Fruit fly (Drosophila melanogaster): ENCODE data around the gene CG5895.
A peak's percentile ranks its signal among the peaks of the same experiment; 100 is the strongest.

Gene CG5895

dm6 chr3L:16016911-16017310 is 18.4 kb upstream of the CG5895 start (continued):
- TF ChIP-seq Nf-YA (GFP tag; IDR thresholded peaks at IDR 0.05): no peak
- peak; percentile 14 for TF ChIP-seq CG15696 (tag; optimal IDR thresholded peaks at IDR 0.05)
- TF ChIP-seq tin (GFP tag; optimal IDR thresholded peaks at IDR 0.05): peak; percentile 3
- TF ChIP-seq corto (GFP tag; optimal IDR thresholded peaks at IDR 0.05): no peak
- no peak for TF ChIP-seq knrl (GFP tag; IDR thresholded peaks at IDR 0.05; ENCODE audit: partially characterized antibody)
- no peak for TF ChIP-seq CG31388 (GFP tag; optimal IDR thresholded peaks at IDR 0.05)
- no peak for TF ChIP-seq PHDP (tag; optimal IDR thresholded peaks at IDR 0.05)
- TF ChIP-seq CG3995 (GFP tag; optimal IDR thresholded peaks at IDR 0.05): no peak
- TF ChIP-seq CG14710 (tag; optimal IDR thresholded peaks at IDR 0.05): peak; percentile 60
- no peak for TF ChIP-seq prd (optimal IDR thresholded peaks at IDR 0.05)
- peak; percentile 29; the same call in 1 of the 3 replicates for TF ChIP-seq prd (GFP tag; IDR thresholded peaks at IDR 0.05)
- no peak for TF ChIP-seq caup (GFP tag; optimal IDR thresholded peaks at IDR 0.05; ENCODE audit: severe bottlenecking)
- TF ChIP-seq kah (GFP tag; optimal IDR thresholded peaks at IDR 0.05): no peak
- no peak for TF ChIP-seq CG12071 (GFP tag; optimal IDR thresholded peaks at IDR 0.05)
- no peak for TF ChIP-seq nau (GFP tag; optimal IDR thresholded peaks at IDR 0.05)
- peak; percentile 36 for TF ChIP-seq Xrp1 (GFP tag; IDR thresholded peaks at IDR 0.05)
- TF ChIP-seq dpn (GFP tag; optimal IDR thresholded peaks at IDR 0.05): no peak
- TF ChIP-seq slbo (GFP tag; IDR thresholded peaks at IDR 0.05): no peak
- no peak for TF ChIP-seq Lim3 (GFP tag; IDR thresholded peaks at IDR 0.05)

DNA sequence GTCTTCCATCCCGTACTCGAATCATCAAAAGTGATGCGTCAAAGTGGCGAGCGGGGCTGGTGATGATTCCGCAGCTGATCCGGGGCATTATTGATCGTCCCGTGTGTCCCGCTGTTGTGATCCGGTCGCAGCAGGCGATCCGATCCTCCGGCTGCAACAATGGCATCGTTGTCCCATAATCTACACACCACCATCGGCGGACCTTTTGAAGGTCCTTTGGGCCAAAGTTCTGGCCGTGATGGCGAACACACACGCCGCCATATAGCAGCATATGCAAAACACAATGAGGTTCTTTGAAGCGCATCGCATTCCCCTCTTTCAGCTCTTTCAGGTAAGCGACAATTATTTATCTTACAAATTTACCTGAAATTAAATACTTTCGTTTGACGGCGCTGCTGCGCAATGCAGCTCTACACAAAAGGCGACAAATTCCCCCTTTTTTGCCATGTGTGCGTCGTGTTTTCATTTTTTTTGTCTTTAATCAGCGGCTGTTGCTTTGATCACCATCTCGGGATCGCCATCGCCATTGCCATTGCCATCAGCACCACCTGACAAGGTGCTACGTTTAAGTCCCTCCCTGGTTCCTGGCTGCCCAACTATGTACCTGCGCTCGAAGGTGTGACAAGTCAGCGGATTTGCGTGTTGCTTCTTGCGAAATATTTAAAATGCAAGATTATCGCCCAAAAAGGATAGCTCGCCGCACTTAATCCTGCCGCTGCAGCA is 17.6 kb upstream of the CG5895 start:
- no peak for TF ChIP-seq Drgx (GFP tag; IDR thresholded peaks at IDR 0.05)
- peak; percentile 3 for TF ChIP-seq Ets65A (GFP tag)
- TF ChIP-seq Dfd (GFP tag; optimal IDR thresholded peaks at IDR 0.05): no peak
- no peak for TF ChIP-seq CG3163 (GFP tag; optimal IDR thresholded peaks at IDR 0.05)
- TF ChIP-seq hth (optimal IDR thresholded peaks at IDR 0.05): no peak
- TF ChIP-seq stwl (tag; optimal IDR thresholded peaks at IDR 0.05): no peak
- TF ChIP-seq gem (tag; optimal IDR thresholded peaks at IDR 0.05): no peak
- peak in 1 of 2 experiments; percentile 85 for TF ChIP-seq tll (GFP tag; optimal IDR thresholded peaks at IDR 0.05)
- TF ChIP-seq CG14860 (GFP tag; IDR thresholded peaks at IDR 0.05; ENCODE audit: partially characterized antibody): no peak
- no peak for TF ChIP-seq eyg (GFP tag; optimal IDR thresholded peaks at IDR 0.05)
- TF ChIP-seq NK7.1 (GFP tag; optimal IDR thresholded peaks at IDR 0.05): no peak
- peak; percentile 94 for TF ChIP-seq D (optimal IDR thresholded peaks at IDR 0.05)
- TF ChIP-seq D (GFP tag; optimal IDR thresholded peaks at IDR 0.05): no peak
- 0 out of 3 replicates have a peak, but pooled peaks have one; percentile 29 for TF ChIP-seq Doc3 (GFP tag; IDR thresholded peaks at IDR 0.05; ENCODE audit: partially characterized antibody)
- TF ChIP-seq CG15479 (GFP tag; optimal IDR thresholded peaks at IDR 0.05): peak; percentile 77

DNA sequence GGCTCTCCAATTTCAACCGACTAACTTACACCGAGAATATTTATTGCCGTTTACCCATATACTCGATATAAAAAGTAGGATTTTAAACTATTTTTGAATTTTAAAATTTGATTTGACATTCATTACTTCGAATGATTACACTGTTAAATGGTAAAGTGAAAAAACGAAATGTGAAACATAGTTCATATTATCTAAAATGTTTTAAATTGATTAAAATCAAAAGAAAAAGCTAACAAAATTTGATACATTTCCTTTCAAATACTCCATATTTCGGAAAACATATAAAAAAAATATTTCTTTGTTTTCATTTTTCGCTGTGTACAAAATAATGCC is 17.1 kb upstream of the CG5895 start:
- no peak for TF ChIP-seq fd102C (GFP tag; optimal IDR thresholded peaks at IDR 0.05)
- no peak for TF ChIP-seq gt (GFP tag; IDR thresholded peaks at IDR 0.05)
- no peak for TF ChIP-seq otp (GFP tag; IDR thresholded peaks at IDR 0.05)
- peak; percentile 2 for TF ChIP-seq CG10979 (tag; optimal IDR thresholded peaks at IDR 0.05)
- peak; percentile 52 for TF ChIP-seq CG18262 (tag; optimal IDR thresholded peaks at IDR 0.05)
- TF ChIP-seq gem (tag; optimal IDR thresholded peaks at IDR 0.05): peak; percentile 27
- peak; percentile 58 for TF ChIP-seq sens (GFP tag)
- no peak for TF ChIP-seq ara (GFP tag; IDR thresholded peaks at IDR 0.05)
- peak; percentile 30 for TF ChIP-seq Blimp-1 (GFP tag; optimal IDR thresholded peaks at IDR 0.05)
- no peak for TF ChIP-seq YL-1 (GFP tag; optimal IDR thresholded peaks at IDR 0.05)
- TF ChIP-seq CG7271 (tag; optimal IDR thresholded peaks at IDR 0.05): peak; percentile 19
- TF ChIP-seq CG10267 (tag; optimal IDR thresholded peaks at IDR 0.05): peak; percentile 43
- peak; percentile 10 for TF ChIP-seq D19A (tag; optimal IDR thresholded peaks at IDR 0.05)
- no peak for TF ChIP-seq CG6765 (GFP tag; optimal IDR thresholded peaks at IDR 0.05)
- TF ChIP-seq CG3407 (GFP tag; optimal IDR thresholded peaks at IDR 0.05): no peak
- no peak for TF ChIP-seq CG9876 (GFP tag; optimal IDR thresholded peaks at IDR 0.05)
- TF ChIP-seq chn (GFP tag; optimal IDR thresholded peaks at IDR 0.05): no peak
